Worm (Caenorhabditis elegans): ENCODE results near the gene grd-5.

grd-5 gene

ce11 chrV:8607353-8607850 lies 11.4 kb upstream of the grd-5 start, which contains the start of gene smk-1:
smk-1 (plus strand) TSS chrV:8607800.
- TF ChIP-seq pag-3 (tag; optimal IDR thresholded peaks at IDR 0.05; ENCODE audit: borderline replicate concordance) (no peak), ceh-22 (tag; optimal IDR thresholded peaks at IDR 0.05) (no peak)

DNA sequence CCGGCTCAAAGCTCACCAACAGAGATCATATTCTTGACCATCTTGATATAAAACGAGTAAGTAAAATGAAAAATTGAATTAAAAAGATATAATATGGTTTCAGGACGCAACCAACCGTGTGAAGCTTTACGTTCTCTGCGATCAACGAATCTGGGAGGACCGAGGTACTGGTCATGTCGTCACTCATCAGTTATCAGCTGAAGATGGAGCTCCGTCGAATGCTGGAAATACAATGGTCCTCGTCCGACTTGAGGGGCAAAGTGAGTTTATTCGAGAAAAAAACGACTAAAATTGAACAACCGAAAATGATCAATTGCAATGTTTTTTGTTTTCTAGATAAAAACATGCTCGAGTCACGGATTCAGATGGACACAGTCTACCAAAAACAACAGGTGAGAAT lies 10.3 kb upstream of the grd-5 start:
- TF ChIP-seq sox-2 (GFP tag; IDR thresholded peaks at IDR 0.05) = no peak
- TF ChIP-seq fkh-10 (GFP tag; optimal IDR thresholded peaks at IDR 0.05) = no peak
- no peak for TF ChIP-seq K02D7.2 (tag; optimal IDR thresholded peaks at IDR 0.05)
- TF ChIP-seq ceh-14 (tag; optimal IDR thresholded peaks at IDR 0.05) = no peak
- no peak for TF ChIP-seq unc-86 (tag; optimal IDR thresholded peaks at IDR 0.05)
- no peak for TF ChIP-seq pha-2 (tag; optimal IDR thresholded peaks at IDR 0.05)
- no peak for TF ChIP-seq hlh-30 (tag; optimal IDR thresholded peaks at IDR 0.05; ENCODE audit: insufficient read depth)
- TF ChIP-seq nhr-232 (tag; optimal IDR thresholded peaks at IDR 0.05) = no peak

ce11 chrV:8609776-8610529 lies 8.9 kb upstream of the grd-5 start:
- no peak for TF ChIP-seq elt-4 (tag; optimal IDR thresholded peaks at IDR 0.05)
- TF ChIP-seq pag-3 (tag; optimal IDR thresholded peaks at IDR 0.05; ENCODE audit: borderline replicate concordance) = no peak
- no peak for TF ChIP-seq tbx-2 (tag; optimal IDR thresholded peaks at IDR 0.05)
- TF ChIP-seq ref-2 (tag; optimal IDR thresholded peaks at IDR 0.05) = peak; percentile 4
- TF ChIP-seq C38D4.7 (GFP tag; optimal IDR thresholded peaks at IDR 0.05) = no peak

DNA sequence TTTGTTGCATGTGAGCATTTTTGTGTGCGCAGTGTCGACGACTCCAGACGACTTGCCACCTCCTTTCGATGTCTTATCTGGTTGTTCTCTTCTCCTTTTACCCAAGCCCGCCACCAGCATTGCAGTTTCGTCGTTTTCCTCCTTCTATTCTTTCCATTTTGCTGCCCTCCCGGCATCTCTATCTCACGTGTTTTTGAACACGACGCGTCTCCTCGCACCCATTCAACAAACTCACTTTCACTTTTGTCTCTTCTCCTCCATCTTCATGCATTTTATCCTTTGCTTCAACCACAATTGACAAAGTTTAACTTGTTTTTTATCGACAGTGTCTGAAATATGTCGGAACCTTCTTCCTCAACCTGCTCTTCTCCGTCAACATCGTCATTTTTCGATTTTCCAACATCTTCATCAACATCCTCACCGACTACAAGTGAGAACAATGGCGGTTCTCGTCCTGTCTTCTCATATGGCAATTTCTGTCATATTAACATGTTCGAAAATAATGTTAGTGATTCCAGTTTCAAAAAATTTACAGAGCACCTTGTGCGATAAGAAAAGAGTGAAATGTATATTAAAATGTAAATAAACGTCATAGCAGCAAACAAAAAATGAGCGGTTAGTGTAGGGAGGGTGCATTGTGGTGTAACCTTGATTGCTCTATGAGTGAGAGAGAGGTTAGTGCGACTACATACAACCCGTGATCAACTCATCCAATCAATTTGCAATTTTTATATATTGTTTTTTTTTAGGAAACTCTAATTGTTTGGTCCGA lies 8.0 kb upstream of the grd-5 start, which contains the start of gene fip-4:
TSS of gene fip-4 (minus strand) at position 636 of the 772 bp plus-strand sequence.
- no peak for TF ChIP-seq hlh-30 (tag; optimal IDR thresholded peaks at IDR 0.05; ENCODE audit: insufficient read depth)
- TF ChIP-seq ceh-22 (tag; optimal IDR thresholded peaks at IDR 0.05) = no peak
- no peak for TF ChIP-seq zip-5 (tag; optimal IDR thresholded peaks at IDR 0.05)
- no peak for TF ChIP-seq npax-4 (tag; optimal IDR thresholded peaks at IDR 0.05)
- TF ChIP-seq dmd-4 (tag; optimal IDR thresholded peaks at IDR 0.05; ENCODE audit: borderline replicate concordance) = no peak
- TF ChIP-seq unc-42 (tag; optimal IDR thresholded peaks at IDR 0.05) = peak; percentile 1

DNA sequence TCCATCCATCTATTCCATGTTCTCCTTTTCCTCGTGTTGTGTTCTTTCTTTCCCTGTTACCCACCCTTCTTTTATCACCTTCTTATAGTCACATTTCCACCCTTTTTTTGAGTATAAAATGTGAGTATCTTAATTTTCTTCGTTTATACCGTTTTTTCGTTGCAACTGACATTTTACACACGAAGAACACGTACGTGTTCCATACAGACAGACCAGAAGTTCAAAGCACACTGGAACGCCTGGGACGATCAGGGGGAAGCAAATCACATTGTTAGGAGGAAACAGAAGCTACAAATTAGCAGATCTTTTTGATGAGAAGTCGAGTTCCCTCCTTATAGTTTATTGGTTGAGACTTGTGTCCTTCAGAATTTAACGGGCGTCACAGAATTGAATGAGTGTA lies 3.1 kb upstream of the grd-5 start:
- TF ChIP-seq tbx-2 (tag; optimal IDR thresholded peaks at IDR 0.05) (no peak), tbx-7 (tag; optimal IDR thresholded peaks at IDR 0.05) (no peak), pros-1 (tag; optimal IDR thresholded peaks at IDR 0.05) (no peak), mec-3 (tag; optimal IDR thresholded peaks at IDR 0.05; ENCODE audit: borderline replicate concordance) (no peak), rnt-1 (tag; optimal IDR thresholded peaks at IDR 0.05) (no peak), pat-9 (tag; optimal IDR thresholded peaks at IDR 0.05) (no peak), pha-4 (tag; optimal IDR thresholded peaks at IDR 0.05) (no peak), hlh-6 (tag; optimal IDR thresholded peaks at IDR 0.05) (no peak), fkh-10 (GFP tag; optimal IDR thresholded peaks at IDR 0.05) (no peak), ref-2 (tag; optimal IDR thresholded peaks at IDR 0.05) (no peak), ceh-22 (tag; optimal IDR thresholded peaks at IDR 0.05) (no peak), Y22D7AL.16 (tag; optimal IDR thresholded peaks at IDR 0.05) (no peak), hlh-15 (tag; optimal IDR thresholded peaks at IDR 0.05) (no peak), odd-2 (tag; optimal IDR thresholded peaks at IDR 0.05) (no peak), nhr-232 (tag; optimal IDR thresholded peaks at IDR 0.05) (no peak), hlh-30 (tag; optimal IDR thresholded peaks at IDR 0.05; ENCODE audit: insufficient read depth) (no peak), lim-6 (tag; optimal IDR thresholded peaks at IDR 0.05) (no peak)

ce11 chrV:8621213-8621612 lies 2.4 kb downstream of the grd-5 start, which contains the start of gene idpc-2:
idpc-2 (minus strand) TSS chrV:8621313.
- TF ChIP-seq F13H6.1 (tag; optimal IDR thresholded peaks at IDR 0.05) (no peak), hlh-8 (tag; optimal IDR thresholded peaks at IDR 0.05) (no peak), unc-86 (tag; optimal IDR thresholded peaks at IDR 0.05) (no peak), ahr-1 (tag; optimal IDR thresholded peaks at IDR 0.05) (no peak), sox-4 (tag; optimal IDR thresholded peaks at IDR 0.05) (no peak), hlh-13 (GFP tag; optimal IDR thresholded peaks at IDR 0.05) (no peak), ceh-9 (tag; optimal IDR thresholded peaks at IDR 0.05) (no peak), rnt-1 (tag; optimal IDR thresholded peaks at IDR 0.05) (no peak), ceh-24 (tag; optimal IDR thresholded peaks at IDR 0.05) (no peak), hlh-30 (tag; optimal IDR thresholded peaks at IDR 0.05; ENCODE audit: insufficient read depth) (no peak), fkh-10 (GFP tag; optimal IDR thresholded peaks at IDR 0.05) (no peak), pag-3 (tag; optimal IDR thresholded peaks at IDR 0.05; ENCODE audit: borderline replicate concordance) (no peak), elt-4 (tag; optimal IDR thresholded peaks at IDR 0.05) (no peak), syd-9 (tag; optimal IDR thresholded peaks at IDR 0.05) (no peak), T23F11.4 (GFP tag; optimal IDR thresholded peaks at IDR 0.05) (no peak), unc-55 (GFP tag; optimal IDR thresholded peaks at IDR 0.05) (no peak)
